Worm (Caenorhabditis elegans) whole organism, young adult: ENCODE data around the gene snr-6.

Experiments used
- C17E4.6 ChIP-seq: fragments of 200-800 bp; sonication (Bioruptor generic); IDR thresholded peaks from 2 replicates; pipeline ENCODE4 v1.3.6; 2022; ENCODE audit warnings: missing genetic modification reagents, missing genetic modification characterization, missing compliant biosample characterization
- D2030.7 ChIP-seq: fragments of 200-800 bp; sonication (Bioruptor generic); IDR thresholded peaks from 2 replicates; pipeline ENCODE4 v1.3.6; 2022; ENCODE audit warnings: missing genetic modification reagents, missing genetic modification characterization, missing compliant biosample characterization
- F22D6.2 ChIP-seq: sonication (generic microtip); optimal IDR thresholded peaks from 2 replicates; lab custom pipeline; 2016; ENCODE audit warnings: mild to moderate bottlenecking, missing genetic modification characterization, missing compliant biosample characterization
- F55B11.4 ChIP-seq: sonication (generic microtip); optimal IDR thresholded peaks from 2 replicates; lab custom pipeline; 2016; ENCODE audit warnings: missing compliant biosample characterization, missing genetic modification characterization, borderline replicate concordance; ENCODE audit not compliant: insufficient read depth
- F57A8.1 ChIP-seq: fragments of 200-800 bp; sonication (Bioruptor generic); optimal IDR thresholded peaks from 2 replicates; lab custom pipeline; 2018; ENCODE audit warnings: mild to moderate bottlenecking, missing genetic modification characterization, moderate library complexity, missing compliant biosample characterization
- K11D2.4 ChIP-seq: fragments of 200-800 bp; sonication (Bioruptor generic); IDR thresholded peaks from 2 replicates; pipeline ENCODE4 v1.3.6; 2022; ENCODE audit warnings: missing genetic modification reagents, missing genetic modification characterization, missing compliant biosample characterization
- Y53G8AR.9 ChIP-seq: fragments of 200-800 bp; sonication (Bioruptor generic); conservative IDR thresholded peaks from 2 replicates; pipeline ENCODE4 v1.3.6; 2022; ENCODE audit warnings: missing genetic modification reagents, missing genetic modification characterization, missing compliant biosample characterization
- Y56A3A.18 ChIP-seq: fragments of 200-800 bp; sonication (Bioruptor generic); IDR thresholded peaks from 2 replicates; pipeline ENCODE4 v1.3.6; 2022; ENCODE audit warnings: missing genetic modification reagents, missing genetic modification characterization, missing compliant biosample characterization
- Y67H2A.10 ChIP-seq: fragments of 200-800 bp; sonication (Bioruptor generic); conservative IDR thresholded peaks from 2 replicates; pipeline ENCODE4 v1.3.6; 2022; ENCODE audit warnings: missing genetic modification reagents, missing genetic modification characterization, missing compliant biosample characterization
- atf-7 ChIP-seq: sonication (generic microtip); optimal IDR thresholded peaks from 2 replicates; lab custom pipeline; 2017; ENCODE audit warnings: mild to moderate bottlenecking, missing genetic modification characterization, missing compliant biosample characterization
- attf-5 ChIP-seq: fragments of 200-800 bp; sonication (Bioruptor generic); optimal IDR thresholded peaks from 2 replicates; lab custom pipeline; 2018; ENCODE audit warnings: mild to moderate bottlenecking, missing genetic modification characterization, missing compliant biosample characterization
- attf-6 ChIP-seq: fragments of 200-800 bp; sonication (Bioruptor generic); IDR thresholded peaks from 2 replicates; pipeline ENCODE4 v1.3.6; 2022; ENCODE audit warnings: missing genetic modification reagents, missing genetic modification characterization, missing compliant biosample characterization
- cebp-1 ChIP-seq, 2 experiments: fragments of 200-800 bp in 1 of 2; sonication (Bioruptor generic) in 1 of 2; sonication (generic microtip) in 1 of 2; IDR thresholded peaks in 1 of 2; optimal IDR thresholded peaks in 1 of 2; 2 replicates each; pipeline versions ENCODE4 v1.3.6 to Lab custom; 2017 to 2022; ENCODE audit warnings: missing compliant biosample characterization in 2 of 2, missing genetic modification characterization in 2 of 2, mild to moderate bottlenecking in 1 of 2, missing genetic modification reagents in 1 of 2, moderate library complexity in 1 of 2
- ceh-58 ChIP-seq: fragments of 200-800 bp; sonication (Bioruptor generic); IDR thresholded peaks from 2 replicates; pipeline ENCODE4 v1.3.6; 2022; ENCODE audit warnings: missing genetic modification characterization, missing compliant biosample characterization
- ceh-79 ChIP-seq: sonication (generic microtip); optimal IDR thresholded peaks from 2 replicates; lab custom pipeline; 2017; ENCODE audit warnings: mild to moderate bottlenecking, missing genetic modification characterization, missing compliant biosample characterization
- ceh-91 ChIP-seq: fragments of 200-800 bp; sonication (Bioruptor generic); IDR thresholded peaks from 2 replicates; pipeline ENCODE4 v1.3.6; 2022; ENCODE audit warnings: missing genetic modification reagents, missing genetic modification characterization, missing compliant biosample characterization
- chd-7 ChIP-seq: sonication (generic microtip); optimal IDR thresholded peaks from 2 replicates; lab custom pipeline; 2016; ENCODE audit warnings: mild to moderate bottlenecking, missing genetic modification characterization, moderate library complexity, missing compliant biosample characterization
- efl-1 ChIP-seq: fragments of 150-350 bp; optimal IDR thresholded peaks from 2 replicates; lab custom pipeline; 2014; ENCODE audit warnings: missing biosample characterization, missing genetic modification reagents, missing genetic modification characterization
- ets-4 ChIP-seq: fragments of 200-800 bp; sonication (Bioruptor generic); optimal IDR thresholded peaks from 2 replicates; lab custom pipeline; 2018; ENCODE audit warnings: mild to moderate bottlenecking, missing genetic modification characterization, missing compliant biosample characterization
- fkh-3 ChIP-seq: sonication (generic microtip); optimal IDR thresholded peaks from 2 replicates; lab custom pipeline; 2016; ENCODE audit warnings: mild to moderate bottlenecking, missing genetic modification characterization, missing compliant biosample characterization
- him-1 ChIP-seq: sonication (generic microtip); optimal IDR thresholded peaks from 2 replicates; lab custom pipeline; 2016; ENCODE audit warnings: missing genotype, missing genetic modification reagents, missing genetic modification characterization, missing compliant biosample characterization
- hlh-12 ChIP-seq: sonication (generic microtip); optimal IDR thresholded peaks from 2 replicates; lab custom pipeline; 2016; ENCODE audit warnings: missing genetic modification characterization, missing compliant biosample characterization
- hmg-1.2 ChIP-seq: fragments of 200-800 bp; sonication (Bioruptor generic); IDR thresholded peaks from 2 replicates; pipeline ENCODE4 v1.3.6; 2022; ENCODE audit warnings: missing genetic modification reagents, missing genetic modification characterization, missing compliant biosample characterization
- hmg-20 ChIP-seq: fragments of 200-800 bp; sonication (Bioruptor generic); IDR thresholded peaks from 2 replicates; pipeline ENCODE4 v1.3.6; 2022; ENCODE audit warnings: missing genetic modification reagents, missing genetic modification characterization, missing compliant biosample characterization
- hsf-1 ChIP-seq: fragments of 200-800 bp; sonication (Bioruptor generic); IDR thresholded peaks from 2 replicates; pipeline ENCODE4 v1.3.6; 2022; ENCODE audit warnings: missing genetic modification reagents, missing genetic modification characterization, missing compliant biosample characterization
- let-526 ChIP-seq: fragments of 200-800 bp; sonication (Bioruptor generic); IDR thresholded peaks from 2 replicates; pipeline ENCODE4 v1.3.6; 2022; ENCODE audit warnings: missing genetic modification reagents, missing genetic modification characterization, missing compliant biosample characterization
- lin-26 ChIP-seq: fragments of 200-800 bp; sonication (Bioruptor generic); IDR thresholded peaks from 2 replicates; pipeline ENCODE4 v1.3.6; 2022; ENCODE audit warnings: missing genetic modification reagents, missing genetic modification characterization, missing compliant biosample characterization
- lin-54 ChIP-seq: fragments of 200-800 bp; sonication (Bioruptor generic); optimal IDR thresholded peaks from 2 replicates; lab custom pipeline; 2018; ENCODE audit warnings: mild to moderate bottlenecking, missing genetic modification characterization, missing compliant biosample characterization
- madf-6 ChIP-seq: fragments of 200-800 bp; sonication (Bioruptor generic); IDR thresholded peaks from 2 replicates; pipeline ENCODE4 v1.3.6; 2022; ENCODE audit warnings: missing genetic modification reagents, missing genetic modification characterization, missing compliant biosample characterization
- mcd-1 ChIP-seq: fragments of 200-800 bp; sonication (Bioruptor generic); IDR thresholded peaks from 2 replicates; pipeline ENCODE4 v1.3.6; 2022; ENCODE audit warnings: missing genetic modification reagents, missing genetic modification characterization, missing compliant biosample characterization
- mes-4 ChIP-seq: sonication (generic microtip); optimal IDR thresholded peaks from 2 replicates; lab custom pipeline; 2016; ENCODE audit warnings: missing genotype, missing genetic modification characterization, missing compliant biosample characterization
- nfyb-1 ChIP-seq: fragments of 200-800 bp; sonication (Bioruptor generic); IDR thresholded peaks from 2 replicates; pipeline ENCODE4 v1.3.6; 2022; ENCODE audit warnings: missing genetic modification reagents, missing genetic modification characterization, missing compliant biosample characterization
- nhr-27 ChIP-seq: fragments of 200-800 bp; sonication (Bioruptor generic); optimal IDR thresholded peaks from 2 replicates; lab custom pipeline; 2018; ENCODE audit warnings: mild to moderate bottlenecking, missing genetic modification characterization, moderate library complexity, missing compliant biosample characterization
- pha-4 ChIP-seq: fragments of 150-350 bp; sonication (generic microtip); optimal IDR thresholded peaks from 2 replicates; lab custom pipeline; 2014; ENCODE audit warnings: missing biosample characterization, missing genetic modification reagents, missing genetic modification characterization
- sdz-38 ChIP-seq: sonication (generic microtip); optimal IDR thresholded peaks from 2 replicates; lab custom pipeline; 2016; ENCODE audit warnings: missing genotype, missing genetic modification characterization, missing compliant biosample characterization
- snpc-1.3 ChIP-seq: sonication (generic microtip); optimal IDR thresholded peaks from 2 replicates; lab custom pipeline; 2017; ENCODE audit warnings: missing genetic modification characterization, mild to moderate bottlenecking, missing compliant biosample characterization, antibody characterized with exemption, moderate library complexity, missing genotype, missing genetic modification reagents; ENCODE audit not compliant: insufficient read depth
- snpc-3.4 ChIP-seq: sonication (generic microtip); optimal IDR thresholded peaks from 2 replicates; lab custom pipeline; 2017; ENCODE audit warnings: missing genetic modification characterization, mild to moderate bottlenecking, missing compliant biosample characterization, antibody characterized with exemption, moderate library complexity, missing genotype, missing genetic modification reagents
- snpc-4 ChIP-seq, 5 experiments: fragments of 150-350 bp in 1 of 5; sonication (generic microtip) in 4 of 5; optimal IDR thresholded peaks; 2 replicates each; lab custom pipeline; 2014 to 2018; ENCODE audit warnings: missing genetic modification characterization in 5 of 5, missing biosample characterization in 3 of 5, antibody characterized with exemption in 2 of 5, mild to moderate bottlenecking in 2 of 5, missing compliant biosample characterization in 2 of 5, missing genotype in 2 of 5, moderate library complexity in 2 of 5, missing genetic modification reagents in 1 of 5
- tbx-9 ChIP-seq: sonication (generic microtip); optimal IDR thresholded peaks from 2 replicates; lab custom pipeline; 2016; ENCODE audit warnings: borderline replicate concordance, missing genetic modification characterization, inconsistent platforms, missing compliant biosample characterization
- tlf-1 ChIP-seq: fragments of 200-800 bp; sonication (Bioruptor generic); optimal IDR thresholded peaks from 2 replicates; lab custom pipeline; 2018; ENCODE audit warnings: mild to moderate bottlenecking, missing genetic modification characterization, missing compliant biosample characterization
- unc-130 ChIP-seq: sonication (generic microtip); optimal IDR thresholded peaks from 2 replicates; lab custom pipeline; 2016; ENCODE audit warnings: missing genetic modification reagents, missing genetic modification characterization, missing compliant biosample characterization
- xnd-1 ChIP-seq: sonication (generic microtip); optimal IDR thresholded peaks from 2 replicates; lab custom pipeline; 2016; ENCODE audit warnings: missing genotype, missing genetic modification reagents, missing genetic modification characterization, missing compliant biosample characterization
- zim-3 ChIP-seq: sonication (generic microtip); optimal IDR thresholded peaks from 2 replicates; lab custom pipeline; 2017; ENCODE audit warnings: mild to moderate bottlenecking, missing genetic modification characterization, moderate library complexity, missing compliant biosample characterization
- ztf-25 ChIP-seq: fragments of 200-800 bp; sonication (Bioruptor generic); IDR thresholded peaks from 2 replicates; pipeline ENCODE4 v1.3.6; 2022; ENCODE audit warnings: missing genetic modification reagents, missing genetic modification characterization, missing compliant biosample characterization

snr-6 gene

DNA sequence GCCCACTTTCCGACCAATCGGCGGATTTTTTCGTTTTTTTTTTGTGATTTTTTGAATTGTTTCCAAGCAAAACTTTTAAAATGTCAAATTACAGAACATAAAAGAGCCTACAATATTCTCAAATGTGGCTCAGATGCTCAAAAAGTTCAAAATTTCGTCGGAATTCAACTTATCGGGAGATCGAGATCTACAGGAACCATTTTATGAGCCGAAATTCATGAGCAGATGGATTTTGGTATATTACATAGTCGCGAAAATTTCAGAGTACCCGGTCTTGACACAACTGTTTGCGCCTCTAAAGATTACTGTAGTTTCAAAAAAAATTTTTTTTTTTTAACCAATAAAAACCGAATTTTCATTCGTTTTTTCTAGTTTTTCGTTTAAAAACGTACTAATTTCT is 29.5 kb upstream of the snr-6 start (continued):
- TF ChIP-seq ztf-25 (GFP tag; lab: Robert Waterston, UW) (no peak), C17E4.6 (GFP tag; lab: Robert Waterston, UW) (no peak), lin-26 (no peak), ceh-91 (GFP tag; lab: Robert Waterston, UW) (no peak), snpc-1.3 (no peak), ceh-79 (tag; lab: Kevin White, UChicago) (no peak)

DNA sequence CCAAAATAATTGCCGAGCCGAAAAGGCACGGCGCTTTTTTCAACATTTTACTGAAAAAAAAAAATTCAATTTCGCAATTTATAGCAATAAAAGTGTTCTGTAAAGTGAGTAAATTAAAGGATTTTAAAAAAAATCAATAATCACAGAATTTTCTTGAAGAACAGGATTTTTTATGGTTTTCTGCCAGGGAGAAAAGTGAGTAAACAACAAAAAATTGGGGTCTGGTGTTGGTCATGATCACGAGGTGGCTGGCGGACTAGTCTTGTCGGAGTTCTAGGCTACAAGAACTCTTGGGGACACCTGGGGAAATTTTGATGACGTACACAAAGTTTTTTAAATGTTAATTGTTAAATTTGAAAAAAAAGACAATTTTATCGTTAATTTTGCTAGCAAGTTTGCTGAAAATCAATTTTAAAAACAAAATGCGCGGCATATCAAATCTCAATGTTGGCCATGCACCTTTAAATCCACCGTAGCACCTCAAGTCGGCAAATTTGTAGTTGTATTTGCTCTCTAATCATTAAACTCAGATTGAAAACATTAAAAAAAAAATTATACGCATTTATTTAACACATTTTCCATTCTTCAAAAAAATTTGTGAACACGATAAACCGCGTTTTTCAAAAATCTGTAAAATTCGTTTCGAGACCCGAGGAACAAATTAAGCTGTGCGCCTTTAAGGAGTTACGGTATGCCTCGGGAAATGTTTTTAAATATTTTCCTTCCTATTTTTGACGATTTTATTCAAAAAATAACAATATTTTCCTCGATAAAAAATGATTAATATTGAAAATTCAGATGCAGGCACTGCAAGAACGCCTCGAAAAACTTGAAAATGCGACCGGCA is 27.6 kb upstream of the snr-6 start, which contains the start of the genes scav-3 and Y49E10.21:
scav-3 (minus strand) TSS at position 50 of the 847 bp plus-strand sequence.
Y49E10.21 (plus strand) TSS at position 797 of the 847 bp plus-strand sequence.
- no peak for TF ChIP-seq ztf-25 (GFP tag; lab: Robert Waterston, UW)
- no peak for TF ChIP-seq nhr-27 (tag; lab: Kevin White, UChicago)
- peak; percentile 67; the same call in 1 of the 2 replicates for TF ChIP-seq ceh-91 (GFP tag; lab: Robert Waterston, UW)
- peak; percentile 57; the same call in 1 of the 2 replicates for TF ChIP-seq D2030.7 (GFP tag; lab: Robert Waterston, UW)
- no peak for TF ChIP-seq hmg-1.2 (GFP tag; lab: Robert Waterston, UW)
- no peak for TF ChIP-seq attf-6 (GFP tag; lab: Robert Waterston, UW)
- TF ChIP-seq unc-130: no peak
- no peak for TF ChIP-seq hsf-1 (GFP tag; lab: Robert Waterston, UW)
- peak; percentile 47 for TF ChIP-seq him-1 (tag; lab: Kevin White, UChicago)
- no peak for TF ChIP-seq Y53G8AR.9 (GFP tag; lab: Robert Waterston, UW)
- TF ChIP-seq ceh-58 (GFP tag; lab: Robert Waterston, UW): no peak
- no peak for TF ChIP-seq zim-3 (tag; lab: Kevin White, UChicago)
- no peak for TF ChIP-seq cebp-1 (GFP tag; IDR thresholded peaks at IDR 0.05; lab: Robert Waterston, UW)
- peak; percentile 51 for TF ChIP-seq cebp-1 (tag; optimal IDR thresholded peaks at IDR 0.05; lab: Kevin White, UChicago)
- no peak for TF ChIP-seq mes-4 (tag; lab: Kevin White, UChicago)
- no peak for TF ChIP-seq pha-4 (tag; lab: Kevin White, UChicago)
- no peak for TF ChIP-seq F55B11.4 (tag; lab: Kevin White, UChicago)
- TF ChIP-seq nfyb-1 (GFP tag; lab: Robert Waterston, UW): no peak
- TF ChIP-seq tlf-1 (GFP tag; lab: Kevin White, UChicago): peak; percentile 11
- TF ChIP-seq Y67H2A.10 (GFP tag; lab: Robert Waterston, UW): no peak
- TF ChIP-seq hmg-20 (GFP tag; lab: Robert Waterston, UW): no peak
- peak; percentile 56; the same call in 1 of the 2 replicates for TF ChIP-seq mcd-1 (GFP tag; lab: Robert Waterston, UW)
- no peak for TF ChIP-seq tbx-9 (tag; lab: Kevin White, UChicago)
- no peak for TF ChIP-seq snpc-4 (GFP tag; optimal IDR thresholded peaks at IDR 0.05; lab: Kevin White, UChicago)
- TF ChIP-seq snpc-4 (tag; optimal IDR thresholded peaks at IDR 0.05; lab: Kevin White, UChicago): no peak
- no peak for TF ChIP-seq atf-7 (tag; lab: Kevin White, UChicago)
- TF ChIP-seq chd-7 (tag; lab: Kevin White, UChicago): no peak
- TF ChIP-seq let-526 (GFP tag; lab: Robert Waterston, UW): no peak
- TF ChIP-seq lin-54 (GFP tag; lab: Kevin White, UChicago): peak; percentile 59
- peak; percentile 91 for TF ChIP-seq madf-6 (GFP tag; lab: Robert Waterston, UW)
- no peak for TF ChIP-seq K11D2.4 (GFP tag; lab: Robert Waterston, UW)
- TF ChIP-seq hlh-12 (tag; lab: Kevin White, UChicago): no peak
- TF ChIP-seq fkh-3 (tag; lab: Kevin White, UChicago): no peak
- TF ChIP-seq ceh-79 (tag; lab: Kevin White, UChicago): no peak
- TF ChIP-seq sdz-38 (tag; lab: Kevin White, UChicago): no peak
- TF ChIP-seq F22D6.2: no peak
- TF ChIP-seq Y56A3A.18: no peak
- TF ChIP-seq F57A8.1 (GFP tag; lab: Kevin White, UChicago): no peak
- no peak for TF ChIP-seq attf-5 (GFP tag; lab: Kevin White, UChicago)
- TF ChIP-seq xnd-1 (tag; lab: Kevin White, UChicago): peak; percentile 98
- no peak for TF ChIP-seq snpc-3.4 (tag; lab: Kevin White, UChicago)
- peak; percentile 61 for TF ChIP-seq efl-1
- TF ChIP-seq ets-4: no peak
